Fruit fly (Drosophila melanogaster) whole organism, embryonic: ENCODE measurements around the gene SmE.
A peak's percentile ranks its signal among the peaks of the same experiment; 100 is the strongest.

Experiments
- ATbp ChIP-seq: fragments of 200-800 bp; sonication (Bioruptor generic); optimal IDR thresholded peaks from 2 replicates; lab custom pipeline; 2017; ENCODE audit warnings: missing biosample characterization, mild to moderate bottlenecking, missing genetic modification characterization, missing genetic modification reagents
- Atf6 ChIP-seq: fragments of 200-800 bp; sonication (Bioruptor generic); IDR thresholded peaks from 2 replicates; pipeline ENCODE4 v1.3.6; 2022; ENCODE audit warnings: missing biosample characterization, missing genetic modification characterization
- Blimp-1 ChIP-seq: fragments of 200-800 bp; sonication (Bioruptor generic); optimal IDR thresholded peaks from 3 replicates; lab custom pipeline; 2018; ENCODE audit warnings: missing biosample characterization, missing genetic modification characterization, mild to moderate bottlenecking, moderate library complexity, missing genetic modification reagents
- CG10274 ChIP-seq: fragments of 200-800 bp; sonication (Bioruptor generic); optimal IDR thresholded peaks from 3 replicates; lab custom pipeline; 2017; ENCODE audit warnings: missing biosample characterization, mild to moderate bottlenecking, missing genetic modification characterization
- CG10565 ChIP-seq: fragments of 200-800 bp; sonication (Bioruptor generic); optimal IDR thresholded peaks from 3 replicates; lab custom pipeline; 2016; ENCODE audit warnings: missing biosample characterization, mild to moderate bottlenecking, missing genetic modification characterization
- CG15269 ChIP-seq: fragments of 200-800 bp; sonication (Bioruptor generic); optimal IDR thresholded peaks from 2 replicates; lab custom pipeline; 2018; ENCODE audit warnings: missing biosample characterization, mild to moderate bottlenecking, missing genetic modification characterization, moderate library complexity
- CG1603 ChIP-seq: fragments of 200-800 bp; sonication (Bioruptor generic); optimal IDR thresholded peaks from 2 replicates; lab custom pipeline; 2019; ENCODE audit warnings: missing biosample characterization, mild to moderate bottlenecking, missing genetic modification characterization, moderate library complexity
- CG16779 ChIP-seq: fragments of 200-800 bp; sonication (Bioruptor generic); IDR thresholded peaks from 2 replicates; pipeline ENCODE4 v1.3.6; 2022; ENCODE audit warnings: missing biosample characterization, missing genetic modification characterization
- CG18262 ChIP-seq: fragments of 200-800 bp; optimal IDR thresholded peaks from 3 replicates; lab custom pipeline; 2019; ENCODE audit warnings: missing biosample characterization, mild to moderate bottlenecking, missing genetic modification characterization, moderate library complexity
- CG18764 ChIP-seq: fragments of 200-800 bp; sonication (Bioruptor generic); optimal IDR thresholded peaks from 3 replicates; lab custom pipeline; 2016; ENCODE audit warnings: missing biosample characterization, missing genetic modification characterization
- CG3065 ChIP-seq: fragments of 200-800 bp; sonication (Bioruptor generic); optimal IDR thresholded peaks from 2 replicates; lab custom pipeline; 2016; ENCODE audit warnings: missing biosample characterization, missing genetic modification characterization
- CG3163 ChIP-seq: fragments of 200-800 bp; sonication (Bioruptor generic); optimal IDR thresholded peaks from 3 replicates; lab custom pipeline; 2016; ENCODE audit warnings: missing biosample characterization, missing genetic modification characterization
- CG6813 ChIP-seq: fragments of 200-800 bp; sonication (Bioruptor generic); optimal IDR thresholded peaks from 2 replicates; lab custom pipeline; 2017; ENCODE audit warnings: missing biosample characterization, missing genetic modification characterization, mild to moderate bottlenecking, moderate library complexity, missing genetic modification reagents
- CG7786 ChIP-seq: fragments of 200-800 bp; sonication (Bioruptor generic); optimal IDR thresholded peaks from 2 replicates; lab custom pipeline; 2016; ENCODE audit warnings: missing biosample characterization, missing genetic modification characterization
- CG8478 ChIP-seq: fragments of >200 bp; optimal IDR thresholded peaks from 2 replicates; lab custom pipeline; 2018
- CG8944 ChIP-seq: fragments of 200-800 bp; sonication (Bioruptor generic); optimal IDR thresholded peaks from 3 replicates; lab custom pipeline; 2016; ENCODE audit warnings: missing biosample characterization, missing genetic modification characterization
- CG9727 ChIP-seq: fragments of 200-800 bp; sonication (Bioruptor generic); optimal IDR thresholded peaks from 3 replicates; lab custom pipeline; 2017; ENCODE audit warnings: missing biosample characterization, mild to moderate bottlenecking, missing genetic modification characterization
- Dbx ChIP-seq: fragments of 200-800 bp; sonication (Bioruptor generic); IDR thresholded peaks from 3 replicates; pipeline ENCODE4 v1.3.6; 2022; ENCODE audit warnings: missing biosample characterization, missing genetic modification characterization
- Dek ChIP-seq: fragments of 200-800 bp; sonication (Bioruptor generic); optimal IDR thresholded peaks from 3 replicates; lab custom pipeline; 2019; ENCODE audit warnings: missing biosample characterization, mild to moderate bottlenecking, missing genetic modification characterization, moderate library complexity
- HLH4C ChIP-seq: fragments of 200-800 bp; sonication (Bioruptor generic); IDR thresholded peaks from 3 replicates; pipeline ENCODE4 v1.3.6; 2022; ENCODE audit warnings: missing biosample characterization, missing genetic modification characterization; ENCODE audit not compliant: partially characterized antibody
- HLHmδ ChIP-seq: fragments of 200-800 bp; sonication (Bioruptor generic); optimal IDR thresholded peaks from 2 replicates; lab custom pipeline; 2018; ENCODE audit warnings: missing biosample characterization, mild to moderate bottlenecking, missing genetic modification characterization, moderate library complexity
- Jarid2 ChIP-seq: fragments of 200-800 bp; sonication (Bioruptor generic); optimal IDR thresholded peaks from 3 replicates; lab custom pipeline; 2017; ENCODE audit warnings: mild to moderate bottlenecking, missing biosample characterization, missing genetic modification reagents, missing genetic modification characterization
- Lhr ChIP-seq: fragments of 200-800 bp; sonication (Bioruptor generic); optimal IDR thresholded peaks from 3 replicates; lab custom pipeline; 2017; ENCODE audit warnings: mild to moderate bottlenecking, missing biosample characterization, missing genetic modification reagents, missing genetic modification characterization
- MBD-R2 ChIP-seq: fragments of 200-800 bp; sonication (Bioruptor generic); IDR thresholded peaks from 2 replicates; pipeline ENCODE4 v1.3.6; 2022; ENCODE audit warnings: missing biosample characterization, missing genetic modification characterization
- Meics ChIP-seq: fragments of 200-800 bp; sonication (Bioruptor generic); optimal IDR thresholded peaks from 2 replicates; lab custom pipeline; 2017; ENCODE audit warnings: missing biosample characterization, mild to moderate bottlenecking, missing genetic modification characterization
- Oaz ChIP-seq: fragments of 200-800 bp; sonication (Bioruptor generic); IDR thresholded peaks from 2 replicates; pipeline ENCODE4 v1.3.6; 2022; ENCODE audit warnings: missing biosample characterization, missing genetic modification characterization
- Opbp ChIP-seq: fragments of 200-800 bp; sonication (Bioruptor generic); IDR thresholded peaks from 3 replicates; pipeline ENCODE4 v1.3.6; 2022; ENCODE audit warnings: missing biosample characterization, missing genetic modification characterization; ENCODE audit not compliant: partially characterized antibody
- Side ChIP-seq: fragments of 200-800 bp; sonication (Bioruptor generic); optimal IDR thresholded peaks from 2 replicates; lab custom pipeline; 2016; ENCODE audit warnings: missing biosample characterization, missing genetic modification characterization
- Sox100B ChIP-seq: fragments of 200-800 bp; sonication (Bioruptor generic); optimal IDR thresholded peaks from 3 replicates; lab custom pipeline; 2018; ENCODE audit warnings: missing biosample characterization, mild to moderate bottlenecking, missing genetic modification characterization
- abd-A ChIP-seq: fragments of 200-800 bp; sonication (Bioruptor generic); optimal IDR thresholded peaks from 3 replicates; lab custom pipeline; 2019; ENCODE audit warnings: missing biosample characterization, mild to moderate bottlenecking, missing genetic modification characterization, moderate library complexity
- amos ChIP-seq: fragments of 200-800 bp; sonication (Bioruptor generic); IDR thresholded peaks from 2 replicates; pipeline ENCODE4 v1.3.6; 2022; ENCODE audit warnings: missing biosample characterization, missing genetic modification characterization; ENCODE audit not compliant: partially characterized antibody
- ara ChIP-seq: fragments of 200-800 bp; sonication (Bioruptor generic); IDR thresholded peaks from 2 replicates; pipeline ENCODE4 v1.3.6; 2022; ENCODE audit warnings: missing biosample characterization, missing genetic modification characterization
- btn ChIP-seq: fragments of 200-800 bp; sonication (Bioruptor generic); optimal IDR thresholded peaks from 2 replicates; lab custom pipeline; 2016; ENCODE audit warnings: missing biosample characterization, missing genetic modification characterization
- cg ChIP-seq: fragments of 200-800 bp; sonication (Bioruptor generic); optimal IDR thresholded peaks from 3 replicates; lab custom pipeline; 2019; ENCODE audit warnings: missing biosample characterization, mild to moderate bottlenecking, missing genetic modification characterization, moderate library complexity
- dan ChIP-seq: fragments of 200-800 bp; sonication (Bioruptor generic); IDR thresholded peaks from 2 replicates; pipeline ENCODE4 v1.3.6; 2022; ENCODE audit warnings: missing biosample characterization, missing genetic modification characterization
- dpn ChIP-seq, 2 experiments: fragments of 200-800 bp; sonication (Bioruptor generic); optimal IDR thresholded peaks; 3 replicates each; lab custom pipeline; 2016; ENCODE audit warnings: missing biosample characterization in 2 of 2, missing genetic modification characterization in 2 of 2
- ems ChIP-seq: fragments of 200-800 bp; sonication (Bioruptor generic); optimal IDR thresholded peaks from 3 replicates; lab custom pipeline; 2016; ENCODE audit warnings: missing biosample characterization, missing genetic modification characterization
- fu2 ChIP-seq: fragments of 200-800 bp; sonication (Bioruptor generic); optimal IDR thresholded peaks from 2 replicates; lab custom pipeline; 2016; ENCODE audit warnings: missing biosample characterization, missing genetic modification characterization
- h ChIP-seq: fragments of >200 bp; optimal IDR thresholded peaks from 2 replicates; lab custom pipeline; 2017
- ind ChIP-seq: fragments of 200-800 bp; sonication (Bioruptor generic); optimal IDR thresholded peaks from 3 replicates; lab custom pipeline; 2016; ENCODE audit warnings: missing biosample characterization, missing genetic modification characterization
- klu ChIP-seq: fragments of 200-800 bp; sonication (Bioruptor generic); IDR thresholded peaks from 2 replicates; pipeline ENCODE4 v1.3.6; 2022; ENCODE audit warnings: missing biosample characterization, missing genetic modification characterization
- lilli ChIP-seq: fragments of 200-800 bp; sonication (Bioruptor generic); optimal IDR thresholded peaks from 3 replicates; lab custom pipeline; 2016; ENCODE audit warnings: missing biosample characterization, missing genetic modification characterization
- nom ChIP-seq: fragments of 200-800 bp; sonication (Bioruptor generic); optimal IDR thresholded peaks from 2 replicates; lab custom pipeline; 2017; ENCODE audit warnings: missing biosample characterization, missing genetic modification characterization, mild to moderate bottlenecking, moderate library complexity, missing genetic modification reagents
- pfk ChIP-seq: fragments of 200-800 bp; sonication (Bioruptor generic); optimal IDR thresholded peaks from 2 replicates; lab custom pipeline; 2018; ENCODE audit warnings: missing biosample characterization, mild to moderate bottlenecking, missing genetic modification characterization, moderate library complexity
- shn ChIP-seq: fragments of 200-800 bp; sonication (Bioruptor generic); optimal IDR thresholded peaks from 3 replicates; lab custom pipeline; 2016; ENCODE audit warnings: missing biosample characterization, missing genetic modification characterization
- slbo ChIP-seq: fragments of 200-800 bp; sonication (Bioruptor generic); IDR thresholded peaks from 2 replicates; pipeline ENCODE4 v1.3.6; 2022; ENCODE audit warnings: missing biosample characterization, missing genetic modification characterization
- sna ChIP-seq: fragments of 200-800 bp; sonication (Bioruptor generic); IDR thresholded peaks from 2 replicates; pipeline ENCODE4 v1.3.6; 2022; ENCODE audit warnings: missing biosample characterization, missing genetic modification characterization; ENCODE audit not compliant: partially characterized antibody
- usp ChIP-seq: fragments of >200 bp; optimal IDR thresholded peaks from 2 replicates; lab custom pipeline; 2017; ENCODE audit warnings: missing biosample characterization, missing genetic modification characterization
- zen ChIP-seq: fragments of 200-800 bp; sonication (Bioruptor generic); optimal IDR thresholded peaks from 3 replicates; lab custom pipeline; 2018; ENCODE audit warnings: missing biosample characterization, mild to moderate bottlenecking, missing genetic modification characterization, moderate library complexity
- zf30C ChIP-seq: fragments of 200-800 bp; sonication (Bioruptor generic); optimal IDR thresholded peaks from 3 replicates; lab custom pipeline; 2018; ENCODE audit warnings: missing biosample characterization, mild to moderate bottlenecking, missing genetic modification characterization

Gene SmE

DNA sequence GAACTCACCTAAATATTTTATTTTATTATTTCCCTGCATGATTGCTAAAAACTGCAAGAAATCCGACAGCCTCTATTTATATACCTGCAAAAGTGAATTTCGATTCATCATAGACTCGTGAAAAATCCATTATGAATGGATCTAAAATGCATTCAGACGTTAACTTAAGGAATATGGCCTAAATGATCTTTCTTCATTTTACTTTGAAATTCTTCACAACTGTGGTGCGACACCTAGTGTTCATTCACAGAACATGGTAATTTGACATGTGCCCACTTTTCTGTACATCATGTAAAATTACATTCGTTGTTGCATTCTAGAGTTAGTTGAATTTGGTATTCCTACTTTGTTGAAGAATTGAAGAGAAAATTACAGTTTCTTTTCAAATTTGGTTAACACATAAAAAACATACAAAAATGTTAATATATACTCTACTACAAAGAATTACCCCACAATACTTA is 5.4 kb upstream of the SmE start, which contains the start of gene Spn28Db (continued):
- TF ChIP-seq btn (no peak), sna (GFP tag; lab: Robert Waterston, UW) (no peak), Dbx (GFP tag; lab: Robert Waterston, UW) (no peak), shn (GFP tag; lab: Kevin White, UChicago) (no peak), CG18764 (peak; percentile 10), CG10274 (GFP tag; lab: Kevin White, UChicago) (no peak), CG3065 (no peak), HLHmδ (no peak), Lhr (GFP tag; lab: Kevin White, UChicago) (peak; percentile 48), CG18262 (tag; lab: Kevin White, UChicago) (no peak), Oaz (no peak), HLH4C (no peak), Jarid2 (GFP tag; lab: Kevin White, UChicago) (peak; percentile 9), abd-A (tag; lab: Kevin White, UChicago) (no peak), CG8944 (GFP tag; lab: Kevin White, UChicago) (no peak), Atf6 (GFP tag; lab: Robert Waterston, UW) (no peak), Meics (GFP tag; lab: Kevin White, UChicago) (no peak), ATbp (GFP tag; lab: Kevin White, UChicago) (no peak), CG1603 (tag; lab: Kevin White, UChicago) (peak; percentile 52), zf30C (GFP tag; lab: Kevin White, UChicago) (no peak), cg (GFP tag; lab: Kevin White, UChicago) (no peak), CG8478 (no peak), CG10565 (GFP tag; lab: Kevin White, UChicago) (no peak), Side (GFP tag; lab: Kevin White, UChicago) (peak; percentile 26), klu (GFP tag; lab: Robert Waterston, UW) (no peak), ems (no peak), CG6813 (no peak), CG7786 (GFP tag; lab: Kevin White, UChicago) (no peak), Opbp (GFP tag; lab: Robert Waterston, UW) (peak; percentile 76; the same call in 2 of the 3 replicates), Dek (peak; percentile 4), dan (GFP tag; lab: Robert Waterston, UW) (no peak), usp (GFP tag; lab: Kevin White, UChicago) (no peak), amos (GFP tag; lab: Robert Waterston, UW) (peak; percentile 80), ara (no peak)
- TF ChIP-seq, all 482 proteins: peak for 67

DNA sequence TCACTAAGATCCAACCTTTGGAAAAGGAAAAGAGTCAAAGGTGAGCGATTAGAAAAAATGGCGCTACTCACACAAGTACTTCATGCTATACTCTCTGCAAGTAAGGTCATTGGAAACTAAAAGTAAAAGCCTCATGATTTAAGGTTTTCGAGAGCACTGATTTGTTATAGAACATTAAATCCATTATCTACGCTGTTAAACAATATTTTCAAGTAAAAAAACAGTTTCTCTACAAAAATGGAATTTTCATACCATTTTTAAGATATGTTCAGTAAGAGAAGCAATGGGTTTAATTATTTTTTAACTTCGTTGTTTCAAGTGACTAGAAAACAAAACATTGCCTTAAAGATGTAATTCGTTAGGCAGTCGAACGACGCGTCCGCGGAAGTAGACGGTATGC is 3.8 kb upstream of the SmE start, which contains the start of gene Spn28Da:
Gene Spn28Da (minus strand): TSS at position 101 of the 400 bp plus-strand sequence.
- TF ChIP-seq fu2 (GFP tag; lab: Kevin White, UChicago) (no peak), CG9727 (GFP tag; lab: Kevin White, UChicago) (no peak)
- TF ChIP-seq, all 482 proteins: peak for 0

DNA sequence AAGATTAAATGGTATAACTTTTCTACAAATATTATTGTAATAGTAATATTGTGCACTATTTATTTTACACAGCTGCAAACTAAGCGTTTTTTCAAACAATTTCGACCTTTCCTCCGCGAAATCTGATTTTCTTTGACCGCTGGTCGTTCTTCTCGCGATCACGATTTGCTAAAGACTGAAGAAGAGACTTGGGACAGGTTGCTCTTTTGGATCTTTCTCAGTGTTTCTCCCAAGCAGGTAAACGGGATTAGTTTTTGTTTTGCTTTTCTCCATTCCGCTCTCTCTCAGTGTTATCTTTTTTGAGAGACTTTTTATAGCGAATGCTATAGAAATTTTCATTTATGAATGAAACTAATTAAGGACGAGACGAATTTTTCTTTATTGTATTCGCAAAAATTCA is 2.1 kb upstream of the SmE start, which contains the start of gene CG7102:
Gene CG7102 (minus strand): TSS at position 181 of the 400 bp plus-strand sequence.
- TF ChIP-seq slbo (GFP tag; lab: Robert Waterston, UW) (no peak), Sox100B (GFP tag; lab: Kevin White, UChicago) (no peak), MBD-R2 (no peak), zen (no peak), CG16779 (no peak), pfk (GFP tag; lab: Kevin White, UChicago) (peak; percentile 28), nom (GFP tag; lab: Kevin White, UChicago) (peak; percentile 7), h (lab: Kevin White, UChicago) (no peak), CG3163 (GFP tag; lab: Kevin White, UChicago) (peak; percentile 65), Jarid2 (GFP tag; lab: Kevin White, UChicago) (peak; percentile 14), lilli (no peak), Blimp-1 (GFP tag; lab: Kevin White, UChicago) (no peak), dpn (GFP tag; optimal IDR thresholded peaks at IDR 0.05; lab: Kevin White, UChicago) (no peak), CG15269 (tag; lab: Kevin White, UChicago) (no peak), ind (GFP tag; lab: Kevin White, UChicago) (no peak)
